Fruit fly (Drosophila melanogaster): ENCODE data around the gene Vps36.

Gene Vps36

dm6 chr3L:13513112-13513538, at the start of gene Vps36, which contains the start of gene Liprin-beta (continued):
- TF ChIP-seq Atf-2 (GFP tag; optimal IDR thresholded peaks at IDR 0.05): peak; percentile 90
- peak; percentile 85 for TF ChIP-seq Oaz (GFP tag; IDR thresholded peaks at IDR 0.05)
- no peak for TF ChIP-seq unpg (GFP tag; optimal IDR thresholded peaks at IDR 0.05)
- no peak for TF ChIP-seq sqz (GFP tag; optimal IDR thresholded peaks at IDR 0.05)
- no peak for TF ChIP-seq zf30C (GFP tag; optimal IDR thresholded peaks at IDR 0.05)
- peak; percentile 28 for TF ChIP-seq CG2875 (GFP tag; optimal IDR thresholded peaks at IDR 0.05)
- peak; percentile 97 for TF ChIP-seq CG9932 (GFP tag; IDR thresholded peaks at IDR 0.05)
- peak; percentile 71 for TF ChIP-seq CG8765 (GFP tag; IDR thresholded peaks at IDR 0.05)
- peak; percentile 70 for TF ChIP-seq CG31224 (GFP tag; IDR thresholded peaks at IDR 0.05)
- peak; percentile 34 for TF ChIP-seq ftz-f1 (GFP tag; optimal IDR thresholded peaks at IDR 0.05)
- TF ChIP-seq sr (GFP tag; IDR thresholded peaks at IDR 0.05): no peak
- no peak for TF ChIP-seq CG11723 (GFP tag; optimal IDR thresholded peaks at IDR 0.05)
- peak; percentile 79 for TF ChIP-seq CG33557 (GFP tag; optimal IDR thresholded peaks at IDR 0.05)
- peak; percentile 97 for TF ChIP-seq CG2120 (GFP tag; optimal IDR thresholded peaks at IDR 0.05)
- peak; percentile 87 for TF ChIP-seq tgo (GFP tag; IDR thresholded peaks at IDR 0.05)
- TF ChIP-seq CG12391 (tag; optimal IDR thresholded peaks at IDR 0.05): peak; percentile 92
- TF ChIP-seq onecut (GFP tag; IDR thresholded peaks at IDR 0.05): no peak
- peak; percentile 75 for TF ChIP-seq Meics (GFP tag; optimal IDR thresholded peaks at IDR 0.05)
- peak; percentile 93 for TF ChIP-seq CG9817 (tag; optimal IDR thresholded peaks at IDR 0.05)
- TF ChIP-seq Abd-B (GFP tag; optimal IDR thresholded peaks at IDR 0.05): peak; percentile 91
- TF ChIP-seq CG15514 (GFP tag; optimal IDR thresholded peaks at IDR 0.05): peak; percentile 76
- peak; percentile 91 for TF ChIP-seq amos (GFP tag; IDR thresholded peaks at IDR 0.05; ENCODE audit: partially characterized antibody)
- TF ChIP-seq CG13624 (GFP tag; optimal IDR thresholded peaks at IDR 0.05): peak; percentile 93
- TF ChIP-seq CG6854 (GFP tag; optimal IDR thresholded peaks at IDR 0.05): no peak
- TF ChIP-seq Awh (GFP tag; IDR thresholded peaks at IDR 0.05): peak; percentile 68
- TF ChIP-seq Stat92E (GFP tag; optimal IDR thresholded peaks at IDR 0.05): peak in 1 of 3 experiments; percentile 74
- peak; percentile 71 for TF ChIP-seq Drgx (GFP tag; IDR thresholded peaks at IDR 0.05)
- no peak for TF ChIP-seq Spps (tag; optimal IDR thresholded peaks at IDR 0.05)
- TF ChIP-seq ap (GFP tag; IDR thresholded peaks at IDR 0.05): peak; percentile 80
- TF ChIP-seq eyg (GFP tag; optimal IDR thresholded peaks at IDR 0.05): peak; percentile 78
- TF ChIP-seq da (GFP tag; optimal IDR thresholded peaks at IDR 0.05): peak; percentile 80
- TF ChIP-seq Med (GFP tag): peak; percentile 97
- TF ChIP-seq CG11696 (GFP tag; IDR thresholded peaks at IDR 0.05): no peak
- peak; percentile 43 for TF ChIP-seq en (GFP tag; optimal IDR thresholded peaks at IDR 0.05)
- TF ChIP-seq chn (GFP tag; optimal IDR thresholded peaks at IDR 0.05): peak; percentile 91
- TF ChIP-seq chinmo (GFP tag; IDR thresholded peaks at IDR 0.05; ENCODE audit: partially characterized antibody): peak; percentile 86; the same call in 1 of the 4 replicates
- no peak for TF ChIP-seq sd (tag; optimal IDR thresholded peaks at IDR 0.05)
- TF ChIP-seq CG10959 (GFP tag; IDR thresholded peaks at IDR 0.05): peak; percentile 75
- TF ChIP-seq al (GFP tag; IDR thresholded peaks at IDR 0.05): peak; percentile 86
- peak; percentile 80 for TF ChIP-seq fd3F (GFP tag; optimal IDR thresholded peaks at IDR 0.05)
- peak; percentile 50; the same call in 1 of the 2 replicates for TF ChIP-seq ro (GFP tag; IDR thresholded peaks at IDR 0.05)
- peak; percentile 28 for TF ChIP-seq CG10654 (GFP tag; optimal IDR thresholded peaks at IDR 0.05)
- TF ChIP-seq CG16813 (GFP tag; IDR thresholded peaks at IDR 0.05; ENCODE audit: partially characterized antibody): peak; percentile 99
- peak; percentile 53 for TF ChIP-seq CG4282 (GFP tag; optimal IDR thresholded peaks at IDR 0.05)
- no peak for TF ChIP-seq CG18262 (tag; optimal IDR thresholded peaks at IDR 0.05)
- peak; percentile 96 for TF ChIP-seq zfh2 (GFP tag; optimal IDR thresholded peaks at IDR 0.05)
- peak; percentile 63 for TF ChIP-seq CG34376 (GFP tag; optimal IDR thresholded peaks at IDR 0.05)
- TF ChIP-seq CG2116 (GFP tag; optimal IDR thresholded peaks at IDR 0.05): peak; percentile 93
- TF ChIP-seq Xbp1 (GFP tag; optimal IDR thresholded peaks at IDR 0.05): peak; percentile 95
- peak; percentile 86 for TF ChIP-seq Xrp1 (GFP tag; IDR thresholded peaks at IDR 0.05)
- no peak; the same call in 2 of the 3 replicates for TF ChIP-seq CG3726 (GFP tag; IDR thresholded peaks at IDR 0.05)

Data from whole organism, embryonic.